Fruit fly (Drosophila melanogaster) whole organism, embryonic: Measurements from ENCODE around the gene CG14984.

Experiments
- CG10431 ChIP-seq: fragments of 200-800 bp; sonication (Bioruptor generic); optimal IDR thresholded peaks from 3 replicates; lab custom pipeline; 2018; ENCODE audit warnings: missing biosample characterization, mild to moderate bottlenecking, missing genetic modification characterization
- CG11560 ChIP-seq: fragments of 200-800 bp; sonication (Bioruptor generic); IDR thresholded peaks from 3 replicates; pipeline ENCODE4 v1.3.6; 2022; ENCODE audit warnings: missing biosample characterization, missing genetic modification characterization
- CG12071 ChIP-seq: fragments of 200-800 bp; sonication (Bioruptor generic); optimal IDR thresholded peaks from 3 replicates; lab custom pipeline; 2018; ENCODE audit warnings: missing biosample characterization, mild to moderate bottlenecking, missing genetic modification characterization
- CG17328 ChIP-seq: fragments of 200-800 bp; sonication (Bioruptor generic); IDR thresholded peaks from 2 replicates; pipeline ENCODE4 v1.3.6; 2022; ENCODE audit warnings: missing biosample characterization, missing genetic modification characterization
- CG18599 ChIP-seq: fragments of 200-800 bp; sonication (Bioruptor generic); optimal IDR thresholded peaks from 3 replicates; lab custom pipeline; 2017; ENCODE audit warnings: missing biosample characterization, missing genetic modification characterization, mild to moderate bottlenecking, moderate library complexity, missing genetic modification reagents
- CG18764 ChIP-seq: fragments of 200-800 bp; sonication (Bioruptor generic); optimal IDR thresholded peaks from 3 replicates; lab custom pipeline; 2016; ENCODE audit warnings: missing biosample characterization, missing genetic modification characterization
- CG6813 ChIP-seq: fragments of 200-800 bp; sonication (Bioruptor generic); optimal IDR thresholded peaks from 2 replicates; lab custom pipeline; 2017; ENCODE audit warnings: missing biosample characterization, missing genetic modification characterization, mild to moderate bottlenecking, moderate library complexity, missing genetic modification reagents
- CG9215 ChIP-seq: fragments of 200-800 bp; sonication (Bioruptor generic); IDR thresholded peaks from 2 replicates; pipeline ENCODE4 v1.3.6; 2022; ENCODE audit warnings: missing biosample characterization, missing genetic modification characterization
- Gsc ChIP-seq: fragments of 200-800 bp; sonication (Bioruptor generic); IDR thresholded peaks from 2 replicates; pipeline ENCODE4 v1.3.6; 2022; ENCODE audit warnings: missing biosample characterization, missing genetic modification characterization
- HmgD ChIP-seq: fragments of 200-800 bp; sonication (Bioruptor generic); optimal IDR thresholded peaks from 3 replicates; lab custom pipeline; 2016; ENCODE audit warnings: missing biosample characterization, missing genetic modification characterization
- corto ChIP-seq: fragments of 200-800 bp; sonication (Bioruptor generic); optimal IDR thresholded peaks from 2 replicates; lab custom pipeline; 2016; ENCODE audit warnings: missing biosample characterization, mild to moderate bottlenecking, missing genetic modification characterization, moderate library complexity
- fd96Cb ChIP-seq: fragments of 200-800 bp; sonication (Bioruptor generic); optimal IDR thresholded peaks from 2 replicates; lab custom pipeline; 2018; ENCODE audit warnings: missing biosample characterization, mild to moderate bottlenecking, missing genetic modification characterization, moderate library complexity
- pfk ChIP-seq: fragments of 200-800 bp; sonication (Bioruptor generic); optimal IDR thresholded peaks from 2 replicates; lab custom pipeline; 2018; ENCODE audit warnings: missing biosample characterization, mild to moderate bottlenecking, missing genetic modification characterization, moderate library complexity
- ttk ChIP-seq: fragments of 200-800 bp; sonication (Bioruptor generic); IDR thresholded peaks from 2 replicates; pipeline ENCODE4 v2.1.2; 2022; ENCODE audit warnings: missing biosample characterization, missing genetic modification characterization

DNA sequence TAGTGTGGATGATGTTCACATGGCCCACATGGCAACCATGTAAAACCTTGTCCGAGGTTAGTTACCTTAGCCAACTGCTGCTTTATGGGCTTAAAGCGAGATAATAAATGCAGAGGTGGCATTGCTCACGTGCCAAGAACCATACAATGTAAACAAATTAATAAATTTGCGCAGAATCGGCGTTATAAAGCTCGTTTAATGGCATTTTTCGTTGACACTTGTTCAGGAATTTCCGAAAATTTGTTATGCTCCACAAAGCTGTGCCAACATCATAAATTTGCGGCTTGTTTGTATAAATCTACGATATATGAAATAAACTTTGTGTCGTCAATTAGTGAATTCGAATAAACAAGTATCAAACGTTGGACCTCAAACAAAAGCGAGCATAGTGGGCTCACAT, 20.6 kb downstream of the CG14984 start:
- TF ChIP-seq CG18599 (GFP tag; lab: Kevin White, UChicago) (peak; percentile 51), HmgD (GFP tag; lab: Kevin White, UChicago) (no peak), CG11560 (tag; lab: Robert Waterston, UW) (no peak), fd96Cb (no peak), CG12071 (no peak), CG10431 (GFP tag; lab: Kevin White, UChicago) (no peak), CG17328 (GFP tag; lab: Robert Waterston, UW) (no peak), CG6813 (no peak), Gsc (no peak), CG18764 (GFP tag; lab: Kevin White, UChicago) (no peak), CG9215 (GFP tag; lab: Robert Waterston, UW) (no peak), corto (GFP tag; lab: Kevin White, UChicago) (no peak), pfk (GFP tag; lab: Kevin White, UChicago) (no peak), ttk (no peak)
